Fruit fly (Drosophila melanogaster) whole organism, embryonic: ENCODE data around the gene Acp32CD.

ENCODE experiments used
- CG11560 ChIP-seq: fragments of 200-800 bp; sonication (Bioruptor generic); IDR thresholded peaks from 3 replicates; pipeline ENCODE4 v1.3.6; 2022; ENCODE audit warnings: missing biosample characterization, missing genetic modification characterization
- CG16813 ChIP-seq: fragments of 200-800 bp; sonication (Bioruptor generic); IDR thresholded peaks from 3 replicates; pipeline ENCODE4 v1.3.6; 2022; ENCODE audit warnings: missing biosample characterization, missing genetic modification characterization; ENCODE audit not compliant: partially characterized antibody
- CG18262 ChIP-seq: fragments of 200-800 bp; optimal IDR thresholded peaks from 3 replicates; lab custom pipeline; 2019; ENCODE audit warnings: missing biosample characterization, mild to moderate bottlenecking, missing genetic modification characterization, moderate library complexity
- CG7357 ChIP-seq: fragments of 200-800 bp; sonication (Bioruptor generic); IDR thresholded peaks from 3 replicates; pipeline ENCODE4 v1.3.6; 2022; ENCODE audit warnings: missing biosample characterization, missing genetic modification characterization
- Opbp ChIP-seq: fragments of 200-800 bp; sonication (Bioruptor generic); IDR thresholded peaks from 3 replicates; pipeline ENCODE4 v1.3.6; 2022; ENCODE audit warnings: missing biosample characterization, missing genetic modification characterization; ENCODE audit not compliant: partially characterized antibody
- TFAM ChIP-seq: fragments of 200-800 bp; sonication (Bioruptor generic); optimal IDR thresholded peaks from 2 replicates; lab custom pipeline; 2017; ENCODE audit warnings: missing biosample characterization, missing genetic modification characterization, inconsistent platforms
- chn ChIP-seq: fragments of 200-800 bp; sonication (Bioruptor generic); optimal IDR thresholded peaks from 2 replicates; lab custom pipeline; 2016; ENCODE audit warnings: missing biosample characterization, missing genetic modification characterization
- h ChIP-seq: fragments of >200 bp; optimal IDR thresholded peaks from 2 replicates; lab custom pipeline; 2017
- mirr ChIP-seq: fragments of 200-800 bp; sonication (Bioruptor generic); optimal IDR thresholded peaks from 3 replicates; lab custom pipeline; 2018; ENCODE audit warnings: missing biosample characterization, mild to moderate bottlenecking, missing genetic modification characterization
- peb ChIP-seq: fragments of 200-800 bp; sonication (Bioruptor generic); IDR thresholded peaks from 2 replicates; pipeline ENCODE4 v1.3.6; 2022; ENCODE audit warnings: missing biosample characterization, missing genetic modification characterization
- twi ChIP-seq: fragments of 200-800 bp; optimal IDR thresholded peaks from 2 replicates; lab custom pipeline; 2019; ENCODE audit warnings: missing biosample characterization, mild to moderate bottlenecking, missing genetic modification characterization, moderate library complexity
- vnd ChIP-seq: fragments of 200-800 bp; sonication (Bioruptor generic); IDR thresholded peaks from 3 replicates; pipeline ENCODE4 v1.3.6; 2022; ENCODE audit warnings: missing biosample characterization, missing genetic modification characterization; ENCODE audit not compliant: partially characterized antibody

DNA sequence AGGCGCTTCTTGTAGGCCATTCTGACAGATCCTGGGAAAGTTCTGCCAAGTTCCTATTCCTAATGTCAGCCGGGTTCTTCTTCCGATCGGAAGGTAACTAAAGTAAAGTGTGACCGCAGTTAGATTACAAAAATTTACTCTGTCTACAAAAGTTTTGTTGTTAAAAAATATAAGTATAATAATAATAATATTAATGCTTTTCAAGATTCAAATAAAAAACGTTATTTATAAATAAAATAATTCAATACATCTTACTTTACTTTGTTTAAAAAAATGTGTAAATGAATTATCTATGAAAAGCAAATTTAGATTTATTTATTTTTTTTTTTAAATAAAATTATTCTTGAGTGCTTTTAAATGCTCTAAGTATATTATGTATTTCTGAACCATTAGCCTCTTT, 40.2 kb upstream of the Acp32CD start, which contains the start of gene abo:
- TF ChIP-seq TFAM (GFP tag; lab: Kevin White, UChicago) (no peak), h (lab: Kevin White, UChicago) (no peak), CG16813 (GFP tag; lab: Robert Waterston, UW) (no peak), mirr (GFP tag; lab: Kevin White, UChicago) (no peak), CG7357 (no peak), CG11560 (tag; lab: Robert Waterston, UW) (no peak), chn (GFP tag; lab: Kevin White, UChicago) (no peak), CG18262 (no peak), Opbp (GFP tag; lab: Robert Waterston, UW) (no peak), peb (GFP tag; lab: Robert Waterston, UW) (no peak), vnd (GFP tag; lab: Robert Waterston, UW) (no peak), twi (no peak)
